Fruit fly (Drosophila melanogaster) Kc167 (cell line): ENCODE measurements around the gene Task6.

ENCODE experiments used
- Myc ChIP-seq: fragments of >200 bp; optimal IDR thresholded peaks from 2 replicates; lab custom pipeline; 2017; ENCODE audit warnings: missing external identifiers
- Sin3A ChIP-seq: fragments of >200 bp; optimal IDR thresholded peaks from 2 replicates; lab custom pipeline; 2018; ENCODE audit warnings: missing external identifiers
- h ChIP-seq: fragments of >200 bp; optimal IDR thresholded peaks from 3 replicates; lab custom pipeline; 2018; ENCODE audit warnings: missing external identifiers
- insv ChIP-seq: fragments of >200 bp; optimal IDR thresholded peaks from 3 replicates; lab custom pipeline; 2018; ENCODE audit warnings: missing external identifiers
- psq ChIP-seq: fragments of >200 bp; optimal IDR thresholded peaks from 2 replicates; lab custom pipeline; 2017; ENCODE audit warnings: missing external identifiers
- ttk ChIP-seq: sonication (Bioruptor generic); optimal IDR thresholded peaks from 2 replicates; lab custom pipeline; 2017; ENCODE audit warnings: missing external identifiers

DNA sequence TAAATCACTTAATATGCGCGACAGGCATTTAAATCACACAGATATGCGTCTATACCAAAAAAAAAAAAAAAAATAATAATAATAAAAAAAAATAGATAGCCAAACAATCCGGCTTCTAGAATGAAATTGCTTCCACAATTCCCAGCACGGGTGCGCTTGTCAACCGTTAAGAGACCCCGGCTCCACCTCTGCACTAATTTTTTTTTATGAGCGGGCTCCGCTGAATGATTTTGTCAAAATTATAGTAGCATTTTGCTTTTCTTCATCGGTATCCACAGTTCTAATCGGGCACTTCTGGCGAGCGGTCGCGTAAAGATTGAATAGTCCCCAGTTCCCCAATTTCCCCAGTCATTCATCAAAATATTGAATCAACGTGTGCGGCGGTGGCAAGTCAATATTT is 32.1 kb upstream of the Task6 start, which contains the start of gene Adgf-C:
- no peak for TF ChIP-seq h (lab: Kevin White, UChicago)
- TF ChIP-seq insv = no peak
- no peak for TF ChIP-seq ttk (lab: Kevin White, UChicago)
- no peak for TF ChIP-seq psq (lab: Kevin White, UChicago)
- no peak for TF ChIP-seq Sin3A
- no peak for TF ChIP-seq Myc (lab: Kevin White, UChicago)
